Fruit fly (Drosophila melanogaster) whole organism, adult: ENCODE results near the gene CG3982.

Source experiments
- CG12768 ChIP-seq: fragments of 200-800 bp; sonication (Bioruptor generic); optimal IDR thresholded peaks from 2 replicates; lab custom pipeline; 2017; ENCODE audit warnings: missing biosample characterization, missing genetic modification characterization, mild to moderate bottlenecking, moderate library complexity, missing genetic modification reagents
- CG14711 ChIP-seq: fragments of 200-800 bp; sonication (Bioruptor generic); optimal IDR thresholded peaks from 2 replicates; lab custom pipeline; 2018; ENCODE audit warnings: missing biosample characterization, mild to moderate bottlenecking, missing genetic modification characterization, moderate library complexity
- CG5204 ChIP-seq: fragments of 200-800 bp; sonication (Bioruptor generic); optimal IDR thresholded peaks from 2 replicates; lab custom pipeline; 2016; ENCODE audit warnings: missing biosample characterization, missing genetic modification characterization
- Crg-1 ChIP-seq: fragments of 200-800 bp; sonication (Bioruptor generic); optimal IDR thresholded peaks from 2 replicates; lab custom pipeline; 2016; ENCODE audit warnings: missing biosample characterization, missing genetic modification characterization
- Mnt ChIP-seq: fragments of 200-800 bp; sonication (Bioruptor generic); optimal IDR thresholded peaks from 2 replicates; lab custom pipeline; 2016; ENCODE audit warnings: missing biosample characterization, mild to moderate bottlenecking, missing genetic modification characterization
- bab1 ChIP-seq: fragments of 200-800 bp; sonication (Bioruptor generic); optimal IDR thresholded peaks from 3 replicates; lab custom pipeline; 2019; ENCODE audit warnings: missing biosample characterization, mild to moderate bottlenecking, missing genetic modification characterization, moderate library complexity
- cic ChIP-seq: fragments of 200-800 bp; sonication (Bioruptor generic); optimal IDR thresholded peaks from 2 replicates; lab custom pipeline; 2017; ENCODE audit warnings: missing biosample characterization, mild to moderate bottlenecking, missing genetic modification characterization, moderate library complexity
- kay ChIP-seq: fragments of 200-800 bp; sonication (Bioruptor generic); peaks from one replicate; lab custom pipeline; 2016; ENCODE audit warnings: missing biosample characterization, missing genetic modification characterization, borderline replicate concordance

dm6 chr3L:9456389-9456788 is 39.2 kb upstream of the CG3982 start:
- no peak for TF ChIP-seq CG5204 (GFP tag; lab: Kevin White, UChicago)
- no peak for TF ChIP-seq kay (GFP tag; lab: Kevin White, UChicago)
- no peak for TF ChIP-seq cic
- no peak for TF ChIP-seq Crg-1 (GFP tag; lab: Kevin White, UChicago)
- TF ChIP-seq Mnt (GFP tag; lab: Kevin White, UChicago): no peak
- TF ChIP-seq bab1 (GFP tag; lab: Kevin White, UChicago): no peak
- TF ChIP-seq CG14711 (tag; lab: Kevin White, UChicago): no peak
- no peak for TF ChIP-seq CG12768
